Fruit fly (Drosophila melanogaster) whole organism, embryonic: ENCODE results near the gene CG31675.

Experiments
- BEAF-32 ChIP-seq: fragments of 200-800 bp; sonication (Bioruptor generic); optimal IDR thresholded peaks from 3 replicates; lab custom pipeline; 2017; ENCODE audit warnings: missing biosample characterization, missing genetic modification characterization, mild to moderate bottlenecking, moderate library complexity, missing genetic modification reagents
- CG10543 ChIP-seq: fragments of 200-800 bp; sonication (Bioruptor generic); optimal IDR thresholded peaks from 3 replicates; lab custom pipeline; 2017; ENCODE audit warnings: missing biosample characterization, mild to moderate bottlenecking, missing genetic modification characterization, moderate library complexity
- CG14014 ChIP-seq: fragments of 200-800 bp; sonication (Bioruptor generic); IDR thresholded peaks from 2 replicates; pipeline ENCODE4 v1.3.6; 2022; ENCODE audit warnings: missing biosample characterization, missing genetic modification characterization
- CG15073 ChIP-seq: fragments of 200-800 bp; sonication (Bioruptor generic); optimal IDR thresholded peaks from 2 replicates; lab custom pipeline; 2016; ENCODE audit warnings: missing biosample characterization, missing genetic modification characterization
- CG1529 ChIP-seq: fragments of 200-800 bp; sonication (Bioruptor generic); optimal IDR thresholded peaks from 3 replicates; lab custom pipeline; 2018; ENCODE audit warnings: missing biosample characterization, missing genetic modification characterization
- CG15696 ChIP-seq: fragments of 200-800 bp; sonication (Bioruptor generic); optimal IDR thresholded peaks from 2 replicates; lab custom pipeline; 2019; ENCODE audit warnings: missing biosample characterization, mild to moderate bottlenecking, missing genetic modification characterization, moderate library complexity
- CG2202 ChIP-seq: fragments of 200-800 bp; sonication (Bioruptor generic); optimal IDR thresholded peaks from 2 replicates; lab custom pipeline; 2018; ENCODE audit warnings: missing biosample characterization, mild to moderate bottlenecking, missing genetic modification characterization
- CG30020 ChIP-seq: fragments of 200-800 bp; optimal IDR thresholded peaks from 2 replicates; lab custom pipeline; 2019; ENCODE audit warnings: missing biosample characterization, mild to moderate bottlenecking, missing genetic modification characterization, moderate library complexity
- CG31365 ChIP-seq: fragments of 200-800 bp; sonication (Bioruptor generic); optimal IDR thresholded peaks from 2 replicates; lab custom pipeline; 2018; ENCODE audit warnings: missing biosample characterization, mild to moderate bottlenecking, missing genetic modification characterization
- CG31441 ChIP-seq: fragments of 200-800 bp; sonication (Bioruptor generic); IDR thresholded peaks from 2 replicates; pipeline ENCODE4 v1.3.6; 2022; ENCODE audit warnings: missing biosample characterization, missing genetic modification characterization
- CG3163 ChIP-seq: fragments of 200-800 bp; sonication (Bioruptor generic); optimal IDR thresholded peaks from 3 replicates; lab custom pipeline; 2016; ENCODE audit warnings: missing biosample characterization, missing genetic modification characterization
- CG3995 ChIP-seq: fragments of 200-800 bp; sonication (Bioruptor generic); optimal IDR thresholded peaks from 3 replicates; lab custom pipeline; 2016; ENCODE audit warnings: missing biosample characterization, missing genetic modification characterization
- CG4360 ChIP-seq: fragments of 200-800 bp; sonication (Bioruptor generic); IDR thresholded peaks from 2 replicates; pipeline ENCODE4 v1.3.6; 2022; ENCODE audit warnings: missing biosample characterization, missing genetic modification characterization
- CG43689 ChIP-seq: fragments of 200-800 bp; sonication (Bioruptor generic); IDR thresholded peaks from 2 replicates; pipeline ENCODE4 v1.3.6; 2022; ENCODE audit warnings: missing biosample characterization, missing genetic modification characterization
- CG4617 ChIP-seq: fragments of 200-800 bp; sonication (Bioruptor generic); optimal IDR thresholded peaks from 3 replicates; lab custom pipeline; 2016; ENCODE audit warnings: missing biosample characterization, missing genetic modification characterization, borderline replicate concordance
- CG5953 ChIP-seq: fragments of 200-800 bp; sonication (Bioruptor generic); IDR thresholded peaks from 2 replicates; pipeline ENCODE4 v1.3.6; 2022; ENCODE audit warnings: missing biosample characterization, missing genetic modification characterization
- CG6254 ChIP-seq: fragments of 200-800 bp; sonication (Bioruptor generic); optimal IDR thresholded peaks from 3 replicates; lab custom pipeline; 2017; ENCODE audit warnings: mild to moderate bottlenecking, missing biosample characterization, missing genetic modification reagents, missing genetic modification characterization
- CG6689 ChIP-seq: fragments of 200-800 bp; sonication (Bioruptor generic); IDR thresholded peaks from 2 replicates; pipeline ENCODE4 v1.3.6; 2022; ENCODE audit warnings: missing biosample characterization, missing genetic modification characterization
- CG7786 ChIP-seq: fragments of 200-800 bp; sonication (Bioruptor generic); optimal IDR thresholded peaks from 2 replicates; lab custom pipeline; 2016; ENCODE audit warnings: missing biosample characterization, missing genetic modification characterization
- CG9437 ChIP-seq: fragments of 200-800 bp; sonication (Bioruptor generic); optimal IDR thresholded peaks from 2 replicates; lab custom pipeline; 2018; ENCODE audit warnings: missing biosample characterization, mild to moderate bottlenecking, missing genetic modification characterization
- CrebB ChIP-seq: fragments of 200-800 bp; sonication (Bioruptor generic); optimal IDR thresholded peaks from 3 replicates; lab custom pipeline; 2018; ENCODE audit warnings: missing biosample characterization, mild to moderate bottlenecking, missing genetic modification characterization
- D19B ChIP-seq: fragments of 200-800 bp; sonication (Bioruptor generic); optimal IDR thresholded peaks from 2 replicates; lab custom pipeline; 2017; ENCODE audit warnings: missing biosample characterization, mild to moderate bottlenecking, missing genetic modification characterization
- Gug ChIP-seq: fragments of 200-800 bp; sonication (Bioruptor generic); IDR thresholded peaks from 4 replicates; pipeline ENCODE4 v1.3.6; 2022; ENCODE audit warnings: missing biosample characterization, missing genetic modification characterization
- HLH54F ChIP-seq: fragments of 200-800 bp; sonication (Bioruptor generic); optimal IDR thresholded peaks from 3 replicates; lab custom pipeline; 2016; ENCODE audit warnings: missing biosample characterization, missing genetic modification characterization
- Nf-YA ChIP-seq: fragments of 200-800 bp; sonication (Bioruptor generic); IDR thresholded peaks from 2 replicates; pipeline ENCODE4 v1.3.6; 2022; ENCODE audit warnings: missing biosample characterization, missing genetic modification characterization
- Opbp ChIP-seq: fragments of 200-800 bp; sonication (Bioruptor generic); IDR thresholded peaks from 3 replicates; pipeline ENCODE4 v1.3.6; 2022; ENCODE audit warnings: missing biosample characterization, missing genetic modification characterization; ENCODE audit not compliant: partially characterized antibody
- Rfx ChIP-seq: fragments of 200-800 bp; sonication (Bioruptor generic); IDR thresholded peaks from 2 replicates; pipeline ENCODE4 v1.3.6; 2022; ENCODE audit warnings: missing biosample characterization, missing genetic modification characterization
- al ChIP-seq: fragments of 200-800 bp; sonication (Bioruptor generic); IDR thresholded peaks from 2 replicates; pipeline ENCODE4 v1.3.6; 2022; ENCODE audit warnings: missing biosample characterization, missing genetic modification characterization
- bbx ChIP-seq: fragments of 200-800 bp; sonication (Bioruptor generic); IDR thresholded peaks from 2 replicates; pipeline ENCODE4 v1.3.6; 2022; ENCODE audit warnings: missing biosample characterization, missing genetic modification characterization; ENCODE audit not compliant: partially characterized antibody
- chif ChIP-seq, 2 experiments: fragments of 200-800 bp; sonication (Bioruptor generic); optimal IDR thresholded peaks; 3 replicates each; lab custom pipeline; 2016; ENCODE audit warnings: missing biosample characterization in 2 of 2, missing genetic modification characterization in 2 of 2
- dm ChIP-seq: fragments of 200-800 bp; sonication (Bioruptor generic); optimal IDR thresholded peaks from 3 replicates; lab custom pipeline; 2016; ENCODE audit warnings: missing biosample characterization, missing genetic modification characterization
- dpn ChIP-seq, 2 experiments: fragments of 200-800 bp; sonication (Bioruptor generic); optimal IDR thresholded peaks; 3 replicates each; lab custom pipeline; 2016; ENCODE audit warnings: missing biosample characterization in 2 of 2, missing genetic modification characterization in 2 of 2
- ems ChIP-seq: fragments of 200-800 bp; sonication (Bioruptor generic); optimal IDR thresholded peaks from 3 replicates; lab custom pipeline; 2016; ENCODE audit warnings: missing biosample characterization, missing genetic modification characterization
- gfzf ChIP-seq: fragments of 200-800 bp; sonication (Bioruptor generic); optimal IDR thresholded peaks from 2 replicates; lab custom pipeline; 2016; ENCODE audit warnings: missing biosample characterization, mild to moderate bottlenecking, missing genetic modification characterization, moderate library complexity
- hb ChIP-seq: fragments of 200-800 bp; sonication (Bioruptor generic); IDR thresholded peaks from 3 replicates; pipeline ENCODE4 v1.3.6; 2022; ENCODE audit warnings: missing biosample characterization, missing genetic modification characterization; ENCODE audit not compliant: partially characterized antibody
- hbn ChIP-seq: fragments of 200-800 bp; sonication (Bioruptor generic); IDR thresholded peaks from 2 replicates; pipeline ENCODE4 v1.3.6; 2022; ENCODE audit warnings: missing biosample characterization, missing genetic modification characterization; ENCODE audit not compliant: partially characterized antibody
- hkb ChIP-seq, 2 experiments: fragments of 200-800 bp in 1 of 2; fragments of >200 bp in 1 of 2; sonication (Bioruptor generic) in 1 of 2; IDR thresholded peaks in 1 of 2; optimal IDR thresholded peaks in 1 of 2; 2 replicates each; pipeline versions ENCODE4 v1.3.6 to Lab custom; 2017 to 2022; ENCODE audit warnings: missing biosample characterization in 1 of 2, missing genetic modification characterization in 1 of 2
- kah ChIP-seq: fragments of 200-800 bp; sonication (Bioruptor generic); optimal IDR thresholded peaks from 2 replicates; lab custom pipeline; 2018; ENCODE audit warnings: missing biosample characterization, mild to moderate bottlenecking, missing genetic modification characterization
- nom ChIP-seq: fragments of 200-800 bp; sonication (Bioruptor generic); optimal IDR thresholded peaks from 2 replicates; lab custom pipeline; 2017; ENCODE audit warnings: missing biosample characterization, missing genetic modification characterization, mild to moderate bottlenecking, moderate library complexity, missing genetic modification reagents
- oc ChIP-seq: fragments of 200-800 bp; sonication (Bioruptor generic); optimal IDR thresholded peaks from 2 replicates; lab custom pipeline; 2018; ENCODE audit warnings: missing biosample characterization, mild to moderate bottlenecking, missing genetic modification characterization, moderate library complexity
- pho ChIP-seq: fragments of 200-800 bp; sonication (Bioruptor generic); optimal IDR thresholded peaks from 2 replicates; lab custom pipeline; 2016; ENCODE audit warnings: missing biosample characterization, missing genetic modification characterization
- psq ChIP-seq: fragments of 200-800 bp; sonication (Bioruptor generic); optimal IDR thresholded peaks from 2 replicates; lab custom pipeline; 2017; ENCODE audit warnings: missing biosample characterization, missing genetic modification characterization
- rib ChIP-seq: fragments of 200-800 bp; sonication (Bioruptor generic); IDR thresholded peaks from 2 replicates; pipeline ENCODE4 v1.3.6; 2022; ENCODE audit warnings: missing biosample characterization, missing genetic modification characterization
- sc ChIP-seq, 3 experiments: fragments of >200 bp in 2 of 3; fragments of 200-800 bp in 1 of 3; sonication (Bioruptor generic) in 1 of 3; optimal IDR thresholded peaks; 2 replicates in 2 of 3; 3 replicates in 1 of 3; lab custom pipeline; 2017; ENCODE audit warnings: mild to moderate bottlenecking in 1 of 3, missing biosample characterization in 1 of 3, missing genetic modification characterization in 1 of 3, missing genetic modification reagents in 1 of 3
- schlank ChIP-seq: fragments of 200-800 bp; sonication (Bioruptor generic); optimal IDR thresholded peaks from 2 replicates; lab custom pipeline; 2018; ENCODE audit warnings: missing biosample characterization, mild to moderate bottlenecking, missing genetic modification characterization
- so ChIP-seq: fragments of 200-800 bp; sonication (Bioruptor generic); IDR thresholded peaks from 3 replicates; pipeline ENCODE4 v1.3.6; 2022; ENCODE audit warnings: missing biosample characterization, missing genetic modification characterization
- sug ChIP-seq: fragments of 200-800 bp; optimal IDR thresholded peaks from 2 replicates; lab custom pipeline; 2019; ENCODE audit warnings: missing biosample characterization, mild to moderate bottlenecking, missing genetic modification characterization, moderate library complexity

CG31675 gene

DNA sequence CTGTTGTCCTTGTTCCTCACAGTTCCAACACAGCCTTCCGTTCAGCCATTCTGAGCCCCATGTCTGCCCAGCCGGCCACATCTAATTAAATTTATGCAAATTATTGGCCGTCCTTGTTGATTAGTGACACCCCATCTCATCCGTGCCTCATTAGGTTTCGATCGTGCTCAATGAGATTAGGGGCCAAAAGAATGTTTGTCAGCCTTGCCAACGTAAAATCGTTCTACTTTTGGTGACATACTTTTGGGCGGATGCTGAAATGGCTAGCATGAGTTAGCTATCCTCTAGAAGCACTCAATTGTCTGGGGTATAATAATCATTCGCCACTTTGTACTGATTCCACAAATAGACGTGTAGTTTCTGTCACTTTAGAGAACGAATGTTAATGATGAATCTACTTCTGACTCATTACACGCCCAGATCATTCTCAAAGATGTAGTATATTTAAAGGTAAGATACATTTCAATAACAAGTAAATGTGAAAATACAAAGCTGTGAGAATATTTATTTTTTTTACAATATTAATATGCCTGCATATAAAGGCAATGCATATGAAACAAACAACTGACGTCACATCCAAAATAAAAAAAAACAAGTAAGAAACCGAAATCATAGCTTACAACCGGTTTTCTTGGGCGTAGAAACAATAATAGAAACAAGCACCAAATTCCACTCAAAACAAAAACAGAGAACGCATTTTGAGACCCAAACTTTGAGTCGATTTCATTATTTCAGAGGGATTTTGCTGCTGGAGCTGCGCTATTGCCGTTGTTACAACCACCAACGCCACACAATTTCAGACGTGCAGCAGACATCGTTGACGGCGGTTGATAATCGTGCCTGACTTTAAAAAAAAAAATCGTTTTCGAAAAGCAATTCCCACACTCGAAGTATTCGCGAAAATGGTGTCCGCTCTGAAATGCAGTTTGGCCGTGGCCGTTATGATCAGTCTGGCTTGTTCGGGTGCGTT lies 8.9 kb upstream of the CG31675 start, which contains the start of gene bero (continued):
- TF ChIP-seq bbx (no peak), CG10543 (GFP tag; lab: Kevin White, UChicago) (no peak), hkb (optimal IDR thresholded peaks at IDR 0.05; lab: Kevin White, UChicago) (no peak), hkb (GFP tag; IDR thresholded peaks at IDR 0.05; lab: Robert Waterston, UW) (0 out of 2 replicates have a peak, but pooled peaks have one; percentile 15), gfzf (GFP tag; lab: Kevin White, UChicago) (no peak), CG15696 (no peak), CG7786 (GFP tag; lab: Kevin White, UChicago) (no peak), hb (GFP tag; lab: Robert Waterston, UW) (no peak), so (GFP tag; lab: Robert Waterston, UW) (no peak), CrebB (tag; lab: Kevin White, UChicago) (no peak), CG3995 (no peak), Nf-YA (no peak), CG1529 (no peak), D19B (GFP tag; lab: Kevin White, UChicago) (no peak), schlank (tag; lab: Kevin White, UChicago) (no peak), HLH54F (GFP tag; lab: Kevin White, UChicago) (no peak), Opbp (peak; percentile 29; the same call in 1 of the 3 replicates), rib (GFP tag; lab: Robert Waterston, UW) (peak; percentile 58; the same call in 1 of the 2 replicates), oc (tag; lab: Kevin White, UChicago) (no peak), CG31441 (GFP tag; lab: Robert Waterston, UW) (no peak), CG30020 (tag; lab: Kevin White, UChicago) (no peak), nom (no peak), chif (GFP tag; optimal IDR thresholded peaks at IDR 0.05; lab: Kevin White, UChicago) (no peak), ems (GFP tag; lab: Kevin White, UChicago) (no peak), al (GFP tag; lab: Robert Waterston, UW) (no peak), CG6254 (GFP tag; lab: Kevin White, UChicago) (no peak), CG43689 (GFP tag; lab: Robert Waterston, UW) (no peak), hbn (GFP tag; lab: Robert Waterston, UW) (no peak), dm (no peak), CG4360 (GFP tag; lab: Robert Waterston, UW) (no peak), CG31365 (tag; lab: Kevin White, UChicago) (no peak), sug (tag; lab: Kevin White, UChicago) (no peak), kah (GFP tag; lab: Kevin White, UChicago) (no peak), CG14014 (GFP tag; lab: Robert Waterston, UW) (no peak; the same call in 1 of the 2 replicates), BEAF-32 (GFP tag; lab: Kevin White, UChicago) (no peak), CG3163 (no peak), pho (GFP tag; lab: Kevin White, UChicago) (no peak), CG15073 (no peak), CG2202 (tag; lab: Kevin White, UChicago) (no peak), sc (optimal IDR thresholded peaks at IDR 0.05; lab: Kevin White, UChicago) (no peak), sc (GFP tag; optimal IDR thresholded peaks at IDR 0.05; lab: Kevin White, UChicago) (no peak), CG6689 (no peak), Gug (GFP tag; lab: Robert Waterston, UW) (no peak), dpn (GFP tag; optimal IDR thresholded peaks at IDR 0.05; lab: Kevin White, UChicago) (no peak), Rfx (GFP tag; lab: Robert Waterston, UW) (no peak; the same call in 1 of the 2 replicates), CG4617 (GFP tag; lab: Kevin White, UChicago) (no peak), CG9437 (GFP tag; lab: Kevin White, UChicago) (no peak), psq (GFP tag; lab: Kevin White, UChicago) (no peak), CG5953 (no peak)
